Worm (Caenorhabditis elegans): ENCODE results near the gene W03F9.11.

The W03F9.11 gene

DNA sequence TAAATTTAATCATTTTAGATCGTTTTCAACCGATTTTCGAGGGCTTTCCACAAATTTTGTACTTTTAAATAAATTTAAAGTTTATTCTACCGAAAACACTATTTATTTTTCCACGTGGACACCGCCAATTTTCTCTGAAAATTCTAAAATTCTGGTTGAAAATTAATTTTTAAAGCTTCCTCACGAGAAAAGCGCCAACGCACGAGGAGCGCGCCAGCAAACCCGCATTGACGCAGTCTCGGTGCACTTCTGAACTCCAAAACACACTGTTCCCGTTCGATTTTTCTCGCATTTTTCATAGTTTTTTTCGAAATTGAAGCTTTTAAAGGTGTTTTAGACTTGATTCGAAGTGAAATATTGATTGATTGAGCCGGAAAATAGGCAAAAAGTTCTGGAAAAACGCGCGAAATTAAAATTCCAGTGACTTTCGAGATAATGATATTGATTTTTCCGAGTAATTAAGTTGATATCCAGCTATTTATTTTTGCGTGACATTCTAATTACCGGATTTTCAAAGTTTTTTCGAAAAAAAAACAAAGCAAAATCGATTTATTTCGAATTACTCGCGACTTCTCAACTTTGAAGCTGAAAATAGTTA lies 35.8 kb upstream of the W03F9.11 start, which contains the start of gene cul-3 (continued):
- TF ChIP-seq daf-19 (GFP tag; conservative IDR thresholded peaks at IDR 0.05) = no peak
- TF ChIP-seq daf-12 (tag; optimal IDR thresholded peaks at IDR 0.05) = no peak
- TF ChIP-seq jun-1 (tag; optimal IDR thresholded peaks at IDR 0.05) = peak; percentile 27
- no peak for TF ChIP-seq hlh-11 (tag; optimal IDR thresholded peaks at IDR 0.05)
- TF ChIP-seq madf-5 (GFP tag; IDR thresholded peaks at IDR 0.05) = no peak
- no peak for TF ChIP-seq lin-1 (GFP tag; IDR thresholded peaks at IDR 0.05)
- no peak for TF ChIP-seq dmd-9 (GFP tag; IDR thresholded peaks at IDR 0.05)
- peak; percentile 49; the same call in 1 of the 2 replicates for TF ChIP-seq T26A8.4 (GFP tag; IDR thresholded peaks at IDR 0.05)
- TF ChIP-seq nhr-237 (tag; optimal IDR thresholded peaks at IDR 0.05) = no peak
- no peak for TF ChIP-seq saeg-2 (GFP tag; IDR thresholded peaks at IDR 0.05)
- no peak for TF ChIP-seq zfp-3 (GFP tag; conservative IDR thresholded peaks at IDR 0.05)
- no peak for TF ChIP-seq ceh-44 (GFP tag; IDR thresholded peaks at IDR 0.05)
- no peak for TF ChIP-seq daf-8 (GFP tag; IDR thresholded peaks at IDR 0.05)
- no peak for TF ChIP-seq ces-1 (GFP tag; optimal IDR thresholded peaks at IDR 0.05)
- TF ChIP-seq attf-4 (tag; optimal IDR thresholded peaks at IDR 0.05) = no peak
- no peak for TF ChIP-seq spr-3 (GFP tag; optimal IDR thresholded peaks at IDR 0.05)
- no peak for TF ChIP-seq R02D3.7 (tag; optimal IDR thresholded peaks at IDR 0.05)
- TF ChIP-seq ceh-20 (GFP tag; IDR thresholded peaks at IDR 0.05) = 0 out of 2 replicates have a peak, but pooled peaks have one; percentile 21
- TF ChIP-seq cey-2 (tag; optimal IDR thresholded peaks at IDR 0.05; ENCODE audit: borderline replicate concordance, insufficient read depth) = no peak
- TF ChIP-seq lsy-2 (tag; optimal IDR thresholded peaks at IDR 0.05) = peak in 1 of 2 experiments; percentile 68
- no peak for TF ChIP-seq nhr-41 (GFP tag; IDR thresholded peaks at IDR 0.05)
- TF ChIP-seq dmd-6 (GFP tag; IDR thresholded peaks at IDR 0.05) = peak; percentile 17; the same call in 1 of the 2 replicates
- peak; percentile 14 for TF ChIP-seq F49E8.2 (tag; optimal IDR thresholded peaks at IDR 0.05; ENCODE audit: borderline replicate concordance)
- TF ChIP-seq zfp-2 (tag; optimal IDR thresholded peaks at IDR 0.05) = no peak
- TF ChIP-seq ztf-7 (tag; optimal IDR thresholded peaks at IDR 0.05) = peak; percentile 17
- TF ChIP-seq zip-11 (GFP tag; IDR thresholded peaks at IDR 0.05) = no peak
- TF ChIP-seq lin-38 (GFP tag; IDR thresholded peaks at IDR 0.05) = peak; percentile 68
- TF ChIP-seq skn-1 (tag; optimal IDR thresholded peaks at IDR 0.05) = no peak
- no peak for TF ChIP-seq ceh-62 (tag; optimal IDR thresholded peaks at IDR 0.05)
- peak; percentile 45 for TF ChIP-seq duxl-1 (tag; optimal IDR thresholded peaks at IDR 0.05; ENCODE audit: poor library complexity)
- no peak for TF ChIP-seq mes-2 (tag; optimal IDR thresholded peaks at IDR 0.05; ENCODE audit: poor library complexity, severe bottlenecking)
- TF ChIP-seq nhr-42 (GFP tag; IDR thresholded peaks at IDR 0.05) = no peak
- no peak for TF ChIP-seq zip-2 (tag; optimal IDR thresholded peaks at IDR 0.05)
- peak; percentile 32 for TF ChIP-seq nhr-102 (tag; optimal IDR thresholded peaks at IDR 0.05)
- no peak for TF ChIP-seq madf-9 (GFP tag; conservative IDR thresholded peaks at IDR 0.05)
- TF ChIP-seq nhr-77 (tag; optimal IDR thresholded peaks at IDR 0.05) = peak; percentile 31
- TF ChIP-seq nhr-76 (tag; optimal IDR thresholded peaks at IDR 0.05) = no peak
- TF ChIP-seq egl-27 (tag; optimal IDR thresholded peaks at IDR 0.05) = no peak
- TF ChIP-seq unc-39 (tag; optimal IDR thresholded peaks at IDR 0.05) = no peak
- no peak for TF ChIP-seq ztf-11 (tag; optimal IDR thresholded peaks at IDR 0.05)
- TF ChIP-seq T20F7.1 (GFP tag; optimal IDR thresholded peaks at IDR 0.05) = no peak
- no peak for TF ChIP-seq lin-15B (tag; optimal IDR thresholded peaks at IDR 0.05)
- peak; percentile 42 for TF ChIP-seq rbr-2 (tag; optimal IDR thresholded peaks at IDR 0.05)
- no peak for TF ChIP-seq tag-97 (GFP tag; IDR thresholded peaks at IDR 0.05)
